Worm (Caenorhabditis elegans): Measurements from ENCODE around the gene sumv-2.

Gene sumv-2

ce11 chrV:4676812-4677211 is 59.5 kb downstream of the sumv-2 start:
- TF ChIP-seq ama-1 (optimal IDR thresholded peaks at IDR 0.05) (no peak), nfya-1 (tag; optimal IDR thresholded peaks at IDR 0.05) (peak; percentile 65), pat-9 (tag; optimal IDR thresholded peaks at IDR 0.05) (no peak), ceh-34 (tag; optimal IDR thresholded peaks at IDR 0.05) (no peak), T23F11.4 (GFP tag; optimal IDR thresholded peaks at IDR 0.05) (no peak)
